Worm (Caenorhabditis elegans): Measurements from ENCODE around the gene W04B5.8.

- TF ChIP-seq ztf-23 (GFP tag; IDR thresholded peaks at IDR 0.05), result no peak
- no peak for TF ChIP-seq cog-1 (tag; optimal IDR thresholded peaks at IDR 0.05)
- TF ChIP-seq ztf-29 (GFP tag; IDR thresholded peaks at IDR 0.05), result no peak
Measured at ce11 chrIII:2419504-2419903, 6.6 kb upstream of the W04B5.8 start.
